Fruit fly (Drosophila melanogaster) S2 (cell line): ENCODE measurements around the gene Hsp70Ab.

Experiments
- CG8478 ChIP-seq: fragments of >200 bp; optimal IDR thresholded peaks from 2 replicates; lab custom pipeline; 2018
- CTCF ChIP-seq, 2 experiments: fragments of >200 bp; optimal IDR thresholded peaks; 2 replicates each; lab custom pipeline; 2018

dm6 chr3R:11978278-11978677, 19.9 kb downstream of the Hsp70Ab start:
- no peak for TF ChIP-seq CTCF (optimal IDR thresholded peaks at IDR 0.05; lab: Kevin White, UChicago)
- TF ChIP-seq CG8478 (lab: Kevin White, UChicago), result no peak
